Worm (Caenorhabditis elegans) whole organism, mixed stage, embryonic: ENCODE measurements around the gene W02D7.12.

Experiments used
- elt-1 ChIP-seq: sonication (generic microtip); optimal IDR thresholded peaks from 2 replicates; lab custom pipeline; 2017; ENCODE audit warnings: missing genetic modification characterization, mild to moderate bottlenecking, missing compliant biosample characterization, antibody characterized with exemption, moderate library complexity, borderline replicate concordance; ENCODE audit not compliant: insufficient read depth
- snpc-4 ChIP-seq: fragments of 150-350 bp; optimal IDR thresholded peaks from 2 replicates; lab custom pipeline; 2014; ENCODE audit warnings: missing biosample characterization, missing genetic modification characterization

- no peak for TF ChIP-seq snpc-4
- TF ChIP-seq elt-1 (tag; lab: Kevin White, UChicago), result no peak
These were observed 39.9 kb upstream of the W02D7.12 start for ce11 chrV:8271395-8271794.
